Worm (Caenorhabditis elegans) whole organism, L4 larva: ENCODE data around the gene F26A1.8.

ENCODE experiments used
- ama-1 ChIP-seq: fragments of 150-350 bp; optimal IDR thresholded peaks from 2 replicates; lab custom pipeline; 2014; ENCODE audit warnings: inconsistent platforms, mixed read lengths
- ceh-28 ChIP-seq: fragments of 150-350 bp; optimal IDR thresholded peaks from 2 replicates; lab custom pipeline; 2014; ENCODE audit warnings: missing biosample characterization, missing genetic modification reagents, missing genetic modification characterization
- dmd-9 ChIP-seq: fragments of 200-800 bp; sonication (Bioruptor generic); IDR thresholded peaks from 2 replicates; pipeline ENCODE4 v1.3.6; 2022; ENCODE audit warnings: missing genetic modification reagents, missing genetic modification characterization, missing compliant biosample characterization
- dpl-1 ChIP-seq: fragments of 150-350 bp; optimal IDR thresholded peaks from 2 replicates; lab custom pipeline; 2014; ENCODE audit warnings: missing biosample characterization, missing genetic modification reagents, missing genetic modification characterization
- fkh-10 ChIP-seq: fragments of 150-350 bp; optimal IDR thresholded peaks from 2 replicates; lab custom pipeline; 2014; ENCODE audit warnings: missing biosample characterization, missing genetic modification reagents, missing genetic modification characterization
- madf-9 ChIP-seq: fragments of 200-800 bp; sonication (Bioruptor generic); conservative IDR thresholded peaks from 2 replicates; pipeline ENCODE4 v1.3.6; 2022; ENCODE audit warnings: missing genetic modification reagents, missing genetic modification characterization, missing compliant biosample characterization
- mdl-1 ChIP-seq, 2 experiments: fragments of 150-350 bp in 1 of 2; sonication (generic microtip) in 1 of 2; optimal IDR thresholded peaks; 2 replicates each; lab custom pipeline; 2014 to 2017; ENCODE audit warnings: missing biosample characterization in 2 of 2, missing genetic modification characterization in 2 of 2
- nhr-28 ChIP-seq: fragments of 150-350 bp; optimal IDR thresholded peaks from 2 replicates; lab custom pipeline; 2014; ENCODE audit warnings: missing biosample characterization, missing genetic modification characterization
- pqm-1 ChIP-seq: sonication (generic microtip); optimal IDR thresholded peaks from 2 replicates; lab custom pipeline; 2017; ENCODE audit warnings: missing biosample characterization, missing genetic modification characterization
- snpc-4 ChIP-seq: fragments of 150-350 bp; optimal IDR thresholded peaks from 2 replicates; lab custom pipeline; 2014; ENCODE audit warnings: missing biosample characterization, missing genetic modification characterization
- zag-1 ChIP-seq: fragments of 150-350 bp; optimal IDR thresholded peaks from 2 replicates; lab custom pipeline; 2014; ENCODE audit warnings: missing biosample characterization, missing genetic modification characterization
- ztf-11 ChIP-seq: fragments of 150-350 bp; optimal IDR thresholded peaks from 2 replicates; lab custom pipeline; 2014; ENCODE audit warnings: missing biosample characterization, missing genetic modification characterization

DNA sequence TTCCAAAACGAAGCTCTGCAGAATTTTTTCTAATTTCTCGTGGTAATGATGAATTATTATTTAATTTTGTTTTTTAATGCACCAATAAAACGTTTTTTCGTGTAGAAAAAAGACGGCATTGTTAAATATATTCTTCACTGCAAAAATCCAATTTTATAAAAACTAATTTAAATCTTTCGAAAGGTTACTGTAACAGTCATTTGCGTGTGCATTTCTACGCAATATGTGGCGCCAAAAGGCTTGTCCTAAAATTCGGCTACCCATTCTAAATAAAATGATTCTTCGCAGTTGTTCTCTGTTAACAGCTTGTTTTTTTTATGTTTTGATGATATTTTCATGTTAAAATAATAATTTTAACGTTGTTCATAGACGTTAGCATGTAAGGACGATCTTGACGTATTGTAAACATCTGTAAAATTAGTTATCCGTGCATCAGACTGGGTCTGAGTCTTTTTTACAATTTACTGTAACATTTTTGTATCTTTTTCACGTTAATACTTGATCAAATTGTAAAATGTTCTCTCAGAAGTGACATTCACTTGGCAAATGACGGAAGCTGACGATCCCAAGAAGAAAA lies 29.4 kb downstream of the F26A1.8 start, which contains the start of gene mip-1:
- TF ChIP-seq ceh-28 (tag; lab: Kevin White, UChicago), result no peak
- TF ChIP-seq fkh-10 (GFP tag; lab: Kevin White, UChicago), result no peak
- no peak for TF ChIP-seq nhr-28
- TF ChIP-seq mdl-1 (tag; optimal IDR thresholded peaks at IDR 0.05; lab: Kevin White, UChicago), result no peak
- TF ChIP-seq ztf-11 (tag; lab: Kevin White, UChicago), result no peak
- no peak for TF ChIP-seq dmd-9
- no peak for TF ChIP-seq pqm-1 (tag; lab: Kevin White, UChicago)
- no peak for TF ChIP-seq madf-9 (GFP tag; lab: Robert Waterston, UW)
- no peak for TF ChIP-seq ama-1
- no peak for TF ChIP-seq dpl-1 (GFP tag; lab: Kevin White, UChicago)
- TF ChIP-seq snpc-4 (tag; lab: Kevin White, UChicago), result no peak
- TF ChIP-seq zag-1 (tag; lab: Kevin White, UChicago), result no peak
